Fruit fly (Drosophila melanogaster) whole organism, embryonic: ENCODE data around the gene CG31224.

Experiments used
- CG2875 ChIP-seq: fragments of 200-800 bp; sonication (Bioruptor generic); optimal IDR thresholded peaks from 2 replicates; lab custom pipeline; 2017; ENCODE audit warnings: missing biosample characterization, mild to moderate bottlenecking, missing genetic modification characterization, missing genetic modification reagents
- CG32767 ChIP-seq: fragments of 200-800 bp; sonication (Bioruptor generic); IDR thresholded peaks from 2 replicates; pipeline ENCODE4 v1.3.6; 2022; ENCODE audit warnings: missing biosample characterization, missing genetic modification characterization
- CG3407 ChIP-seq: fragments of 200-800 bp; sonication (Bioruptor generic); optimal IDR thresholded peaks from 2 replicates; lab custom pipeline; 2018; ENCODE audit warnings: missing biosample characterization, mild to moderate bottlenecking, missing genetic modification characterization
- CG3995 ChIP-seq: fragments of 200-800 bp; sonication (Bioruptor generic); optimal IDR thresholded peaks from 3 replicates; lab custom pipeline; 2016; ENCODE audit warnings: missing biosample characterization, missing genetic modification characterization
- HHEX ChIP-seq: fragments of 200-800 bp; sonication (Bioruptor generic); optimal IDR thresholded peaks from 3 replicates; lab custom pipeline; 2017; ENCODE audit warnings: missing biosample characterization, mild to moderate bottlenecking, missing genetic modification characterization, missing genetic modification reagents
- Xrp1 ChIP-seq: fragments of 200-800 bp; sonication (Bioruptor generic); IDR thresholded peaks from 2 replicates; pipeline ENCODE4 v1.3.6; 2022; ENCODE audit warnings: missing biosample characterization, missing genetic modification characterization
- trem ChIP-seq: fragments of 200-800 bp; optimal IDR thresholded peaks from 3 replicates; lab custom pipeline; 2019; ENCODE audit warnings: missing biosample characterization, mild to moderate bottlenecking, missing genetic modification characterization, moderate library complexity
- usp ChIP-seq: fragments of >200 bp; optimal IDR thresholded peaks from 2 replicates; lab custom pipeline; 2017; ENCODE audit warnings: missing biosample characterization, missing genetic modification characterization

DNA sequence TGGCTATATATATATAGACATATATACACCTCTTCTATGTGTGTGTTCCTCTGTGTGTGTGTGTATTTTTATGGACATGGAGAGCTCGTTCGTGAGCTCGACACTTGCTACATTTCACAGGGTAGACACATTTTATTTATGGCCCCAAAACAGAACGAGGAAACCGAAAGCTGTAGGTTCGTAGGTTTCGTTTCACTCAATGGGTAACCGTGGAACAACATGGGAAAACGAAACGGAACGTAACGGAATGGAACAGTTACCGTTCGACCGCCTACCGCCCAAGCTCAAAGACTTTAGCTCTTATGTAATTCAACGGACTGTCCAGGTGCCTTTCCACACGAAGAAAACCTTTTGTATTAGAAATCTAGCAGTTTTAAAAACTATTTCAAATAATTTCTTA, 47.2 kb upstream of the CG31224 start:
- TF ChIP-seq CG2875 (GFP tag; lab: Kevin White, UChicago) (no peak), CG32767 (GFP tag; lab: Robert Waterston, UW) (no peak), HHEX (GFP tag; lab: Kevin White, UChicago) (no peak), CG3995 (GFP tag; lab: Kevin White, UChicago) (no peak), usp (no peak), CG3407 (GFP tag; lab: Kevin White, UChicago) (no peak), trem (tag; lab: Kevin White, UChicago) (no peak), Xrp1 (GFP tag; lab: Robert Waterston, UW) (no peak)
